Worm (Caenorhabditis elegans): ENCODE results near the gene F57A10.4.
"Not testable (repeated sequence)": the region's sequence is repeated elsewhere in the genome, so short reads cannot be mapped to it uniquely, and the experiment has no call there.

DNA sequence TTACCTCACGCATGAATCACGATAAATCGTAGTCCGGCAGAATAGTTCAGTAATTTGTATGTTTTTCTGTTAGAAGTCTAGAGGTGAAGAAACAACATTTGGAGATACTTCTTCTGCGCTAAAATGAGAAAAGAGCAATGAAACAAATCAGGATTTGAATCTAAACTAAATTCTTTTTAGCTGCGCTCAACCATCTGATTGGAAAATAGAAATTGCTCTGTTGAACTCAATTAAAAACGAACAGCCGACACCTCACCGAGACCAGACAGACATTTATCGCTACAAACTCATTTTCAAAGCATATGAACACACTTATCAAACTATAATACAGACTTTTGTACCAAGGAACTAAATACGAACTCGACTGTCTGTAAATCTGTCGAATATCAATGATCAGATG is 33.4 kb downstream of the F57A10.4 start, which contains the start of gene T26E4.9:
- not testable (repeated sequence) for TF ChIP-seq med-1 (GFP tag; optimal IDR thresholded peaks at IDR 0.05; ENCODE audit: insufficient read depth); T22C8.4 (GFP tag; IDR thresholded peaks at IDR 0.05); ztf-29 (GFP tag; IDR thresholded peaks at IDR 0.05); flt-1 (GFP tag; IDR thresholded peaks at IDR 0.05); ref-1 (GFP tag; conservative IDR thresholded peaks at IDR 0.05)

Data from whole organism, midembryonic.